Worm (Caenorhabditis elegans) whole organism, L1 larva: ENCODE data around the gene T22D1.18.

ENCODE experiments used
- C04F5.9 ChIP-seq: sonication (generic microtip); optimal IDR thresholded peaks from 2 replicates; lab custom pipeline; 2016; ENCODE audit warnings: missing genetic modification characterization, missing compliant biosample characterization
- C16A3.4 ChIP-seq: fragments of 150-350 bp; optimal IDR thresholded peaks from 2 replicates; lab custom pipeline; 2014; ENCODE audit warnings: missing biosample characterization, missing genetic modification characterization
- C34B4.2 ChIP-seq: sonication (generic microtip); optimal IDR thresholded peaks from 2 replicates; lab custom pipeline; 2017; ENCODE audit warnings: mild to moderate bottlenecking, missing genetic modification characterization, missing compliant biosample characterization
- F16B12.6 ChIP-seq: fragments of 150-350 bp; optimal IDR thresholded peaks from 2 replicates; lab custom pipeline; 2014; ENCODE audit warnings: missing biosample characterization, missing genetic modification characterization
- alr-1 ChIP-seq: fragments of 200-800 bp; sonication (Bioruptor generic); optimal IDR thresholded peaks from 2 replicates; lab custom pipeline; 2018; ENCODE audit warnings: borderline replicate concordance, mild to moderate bottlenecking, missing genetic modification characterization, missing compliant biosample characterization
- aly-2 ChIP-seq: fragments of 150-350 bp; optimal IDR thresholded peaks from 2 replicates; lab custom pipeline; 2014; ENCODE audit warnings: missing biosample characterization, missing genetic modification characterization
- ama-1 ChIP-seq: fragments of 150-350 bp; optimal IDR thresholded peaks from 2 replicates; lab custom pipeline; 2014
- ceh-63 ChIP-seq: fragments of 200-800 bp; sonication (Bioruptor generic); optimal IDR thresholded peaks from 2 replicates; lab custom pipeline; 2018; ENCODE audit warnings: mild to moderate bottlenecking, missing genetic modification characterization, missing compliant biosample characterization
- ceh-8 ChIP-seq: fragments of 200-800 bp; sonication (Bioruptor generic); optimal IDR thresholded peaks from 2 replicates; lab custom pipeline; 2018; ENCODE audit warnings: mild to moderate bottlenecking, missing genetic modification characterization, moderate library complexity, missing compliant biosample characterization
- ces-1 ChIP-seq: fragments of 150-350 bp; optimal IDR thresholded peaks from 2 replicates; lab custom pipeline; 2014; ENCODE audit warnings: missing biosample characterization, missing genetic modification reagents, missing genetic modification characterization
- dpl-1 ChIP-seq, 3 experiments: fragments of 150-350 bp in 2 of 3; sonication (generic microtip) in 1 of 3; optimal IDR thresholded peaks; 2 replicates each; lab custom pipeline; 2014 to 2017; ENCODE audit warnings: missing biosample characterization in 3 of 3, missing genetic modification characterization in 3 of 3, missing genetic modification reagents in 3 of 3
- dsc-1 ChIP-seq: sonication (generic microtip); optimal IDR thresholded peaks from 2 replicates; lab custom pipeline; 2016; ENCODE audit warnings: mild to moderate bottlenecking, missing genetic modification characterization, missing compliant biosample characterization
- efl-1 ChIP-seq, 4 experiments: fragments of 150-350 bp; optimal IDR thresholded peaks in 3 of 4; peaks in 1 of 4; 1 replicate in 1 of 4; 2 replicates in 3 of 4; lab custom pipeline; 2014; ENCODE audit warnings: missing biosample characterization in 2 of 4, missing genetic modification characterization in 2 of 4, missing genetic modification reagents in 2 of 4
- egl-13 ChIP-seq: sonication (generic microtip); optimal IDR thresholded peaks from 2 replicates; lab custom pipeline; 2016; ENCODE audit warnings: missing genotype, missing genetic modification reagents, missing genetic modification characterization, missing compliant biosample characterization
- elt-2 ChIP-seq: sonication (generic microtip); optimal IDR thresholded peaks from 2 replicates; lab custom pipeline; 2016; ENCODE audit warnings: missing genetic modification characterization, mild to moderate bottlenecking, inconsistent platforms, missing compliant biosample characterization, missing genetic modification reagents
- ets-5 ChIP-seq: fragments of 200-800 bp; sonication (Bioruptor generic); IDR thresholded peaks from 2 replicates; pipeline ENCODE4 v1.3.6; 2022; ENCODE audit warnings: missing genetic modification characterization, missing compliant biosample characterization
- fkh-8 ChIP-seq: sonication (generic microtip); optimal IDR thresholded peaks from 2 replicates; lab custom pipeline; 2016; ENCODE audit warnings: mild to moderate bottlenecking, missing genetic modification characterization, missing compliant biosample characterization
- grh-1 ChIP-seq: fragments of 200-800 bp; sonication (Bioruptor generic); IDR thresholded peaks from 2 replicates; pipeline ENCODE4 v1.3.6; 2022; ENCODE audit warnings: missing genetic modification reagents, missing genetic modification characterization, missing compliant biosample characterization
- hlh-17 ChIP-seq: fragments of 200-800 bp; sonication (Bioruptor generic); optimal IDR thresholded peaks from 2 replicates; lab custom pipeline; 2018; ENCODE audit warnings: missing genetic modification characterization, mild to moderate bottlenecking, missing compliant biosample characterization, moderate library complexity, borderline replicate concordance
- hlh-4 ChIP-seq: sonication (generic microtip); optimal IDR thresholded peaks from 2 replicates; lab custom pipeline; 2016; ENCODE audit warnings: mild to moderate bottlenecking, missing genetic modification characterization, missing compliant biosample characterization
- hpl-2 ChIP-seq: fragments of 150-350 bp; optimal IDR thresholded peaks from 2 replicates; lab custom pipeline; 2014; ENCODE audit warnings: missing biosample characterization, missing genetic modification reagents, missing genetic modification characterization
- lin-13 ChIP-seq: fragments of 150-350 bp; optimal IDR thresholded peaks from 2 replicates; lab custom pipeline; 2014; ENCODE audit warnings: missing biosample characterization, missing genetic modification reagents, missing genetic modification characterization
- lin-14 ChIP-seq: fragments of 200-800 bp; sonication (Bioruptor generic); optimal IDR thresholded peaks from 2 replicates; lab custom pipeline; 2018; ENCODE audit warnings: mild to moderate bottlenecking, missing genetic modification characterization, moderate library complexity, missing compliant biosample characterization
- lin-35 ChIP-seq, 2 experiments: fragments of 150-350 bp; optimal IDR thresholded peaks; 2 replicates each; lab custom pipeline; 2014; ENCODE audit warnings: missing biosample characterization in 2 of 2, missing genetic modification characterization in 2 of 2, missing genetic modification reagents in 2 of 2
- lin-39 ChIP-seq: fragments of 150-350 bp; optimal IDR thresholded peaks from 2 replicates; lab custom pipeline; 2014; ENCODE audit warnings: missing biosample characterization, missing genetic modification reagents, missing genetic modification characterization
- lsy-2 ChIP-seq, 2 experiments: fragments of 150-350 bp; optimal IDR thresholded peaks; 2 replicates each; lab custom pipeline; 2014; ENCODE audit warnings: missing biosample characterization in 2 of 2, missing genetic modification characterization in 2 of 2
- mep-1 ChIP-seq: fragments of 150-350 bp; optimal IDR thresholded peaks from 2 replicates; lab custom pipeline; 2014; ENCODE audit warnings: missing biosample characterization, missing genetic modification characterization
- nhr-11 ChIP-seq: fragments of 150-350 bp; optimal IDR thresholded peaks from 2 replicates; lab custom pipeline; 2014; ENCODE audit warnings: missing biosample characterization, missing genetic modification characterization
- nhr-12 ChIP-seq: sonication (generic microtip); optimal IDR thresholded peaks from 2 replicates; lab custom pipeline; 2017; ENCODE audit warnings: missing biosample characterization, missing genetic modification characterization
- nhr-237 ChIP-seq: fragments of 150-350 bp; optimal IDR thresholded peaks from 2 replicates; lab custom pipeline; 2014; ENCODE audit warnings: missing biosample characterization, missing genetic modification characterization
- nhr-47 ChIP-seq: sonication (generic microtip); optimal IDR thresholded peaks from 2 replicates; lab custom pipeline; 2016; ENCODE audit warnings: mild to moderate bottlenecking, missing genetic modification characterization, moderate library complexity, missing compliant biosample characterization
- nhr-71 ChIP-seq: sonication (generic microtip); optimal IDR thresholded peaks from 2 replicates; lab custom pipeline; 2016; ENCODE audit warnings: mild to moderate bottlenecking, missing genetic modification characterization, moderate library complexity, missing compliant biosample characterization
- nhr-84 ChIP-seq: sonication (generic microtip); optimal IDR thresholded peaks from 2 replicates; lab custom pipeline; 2017; ENCODE audit warnings: missing biosample characterization, missing genetic modification characterization
- nhr-85 ChIP-seq: sonication (generic microtip); peaks from one replicate; lab custom pipeline; 2016; ENCODE audit warnings: missing genetic modification characterization, inconsistent platforms, missing compliant biosample characterization
- nhr-90 ChIP-seq: sonication (generic microtip); optimal IDR thresholded peaks from 2 replicates; lab custom pipeline; 2016; ENCODE audit warnings: mild to moderate bottlenecking, missing genetic modification characterization, missing compliant biosample characterization; ENCODE audit not compliant: poor library complexity
- pqm-1 ChIP-seq: sonication (generic microtip); optimal IDR thresholded peaks from 3 replicates; lab custom pipeline; 2017; ENCODE audit warnings: missing biosample characterization, missing genetic modification characterization
- skn-1 ChIP-seq: fragments of 150-350 bp; optimal IDR thresholded peaks from 2 replicates; lab custom pipeline; 2014; ENCODE audit warnings: missing biosample characterization, missing genetic modification characterization
- snpc-4 ChIP-seq: fragments of 150-350 bp; optimal IDR thresholded peaks from 2 replicates; lab custom pipeline; 2014; ENCODE audit warnings: missing biosample characterization, missing genetic modification characterization
- snu-23 ChIP-seq: sonication (generic microtip); optimal IDR thresholded peaks from 2 replicates; lab custom pipeline; 2016; ENCODE audit warnings: missing genetic modification characterization, missing compliant biosample characterization
- sox-4 ChIP-seq: sonication (generic microtip); optimal IDR thresholded peaks from 2 replicates; lab custom pipeline; 2016; ENCODE audit warnings: missing genetic modification characterization, missing compliant biosample characterization
- sup-37 ChIP-seq: fragments of 200-800 bp; sonication (Bioruptor generic); optimal IDR thresholded peaks from 2 replicates; lab custom pipeline; 2018; ENCODE audit warnings: mild to moderate bottlenecking, missing genetic modification characterization, missing compliant biosample characterization
- swsn-7 ChIP-seq: sonication (generic microtip); optimal IDR thresholded peaks from 2 replicates; lab custom pipeline; 2016; ENCODE audit warnings: missing genetic modification characterization, missing compliant biosample characterization
- tbx-2 ChIP-seq: sonication (generic microtip); optimal IDR thresholded peaks from 2 replicates; lab custom pipeline; 2016; ENCODE audit warnings: missing genetic modification characterization, missing compliant biosample characterization
- tlp-1 ChIP-seq: fragments of 150-350 bp; optimal IDR thresholded peaks from 2 replicates; lab custom pipeline; 2014; ENCODE audit warnings: missing biosample characterization, missing genetic modification characterization
- unc-130 ChIP-seq: fragments of 150-350 bp; optimal IDR thresholded peaks from 2 replicates; lab custom pipeline; 2017; ENCODE audit warnings: missing biosample characterization, missing genetic modification characterization, inconsistent platforms
- unc-86 ChIP-seq: sonication (generic microtip); optimal IDR thresholded peaks from 2 replicates; lab custom pipeline; 2016; ENCODE audit warnings: missing genetic modification characterization, missing compliant biosample characterization
- unc-98 ChIP-seq: fragments of 200-800 bp; sonication (Bioruptor generic); IDR thresholded peaks from 2 replicates; pipeline ENCODE4 v1.3.6; 2022; ENCODE audit warnings: missing genetic modification characterization, missing compliant biosample characterization
- vab-15 ChIP-seq: sonication (generic microtip); optimal IDR thresholded peaks from 2 replicates; lab custom pipeline; 2017; ENCODE audit warnings: missing genotype, mild to moderate bottlenecking, missing genetic modification characterization, missing compliant biosample characterization
- xbp-1 ChIP-seq: sonication (generic microtip); optimal IDR thresholded peaks from 2 replicates; lab custom pipeline; 2016; ENCODE audit warnings: missing genetic modification characterization, missing compliant biosample characterization
- zag-1 ChIP-seq: fragments of 150-350 bp; optimal IDR thresholded peaks from 2 replicates; lab custom pipeline; 2014; ENCODE audit warnings: missing biosample characterization, missing genetic modification characterization
- zip-4 ChIP-seq: fragments of 200-800 bp; sonication (Bioruptor generic); optimal IDR thresholded peaks from 2 replicates; lab custom pipeline; 2018; ENCODE audit warnings: mild to moderate bottlenecking, missing genetic modification characterization, moderate library complexity, missing compliant biosample characterization
- ztf-11 ChIP-seq, 2 experiments: sonication (generic microtip); optimal IDR thresholded peaks; 2 replicates each; lab custom pipeline; 2016 to 2017; ENCODE audit warnings: missing genetic modification characterization in 2 of 2, missing biosample characterization in 1 of 2, missing compliant biosample characterization in 1 of 2
- ztf-4 ChIP-seq: fragments of 150-350 bp; optimal IDR thresholded peaks from 2 replicates; lab custom pipeline; 2014; ENCODE audit warnings: missing biosample characterization, missing genetic modification characterization

The T22D1.18 gene

DNA sequence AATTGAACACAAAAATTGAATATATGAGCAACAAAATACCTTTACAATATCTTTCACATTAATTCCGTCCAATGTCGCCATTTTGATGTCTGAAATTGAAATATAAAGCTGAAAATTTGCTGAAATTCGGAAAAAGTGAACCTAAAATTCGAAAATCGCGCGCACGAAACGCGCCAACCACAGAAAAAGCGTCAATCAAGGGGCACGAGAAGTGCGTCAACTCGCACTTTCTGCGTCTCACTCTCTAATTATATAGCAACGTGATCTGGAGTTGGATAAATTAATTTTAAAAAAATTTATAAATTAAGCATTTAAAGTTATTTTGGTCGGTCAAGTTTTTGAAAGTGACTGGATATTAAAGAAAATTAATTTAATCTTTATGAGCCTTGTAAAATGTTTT lies 645 bp downstream of the T22D1.18 start, which contains the start of gene ruvb-2 (continued):
- TF ChIP-seq lin-14 (GFP tag; lab: Kevin White, UChicago) (peak; percentile 93), nhr-85 (tag; lab: Kevin White, UChicago) (peak; percentile 92), dsc-1 (tag; lab: Kevin White, UChicago) (peak; percentile 92), unc-98 (no peak), hpl-2 (GFP tag; lab: Kevin White, UChicago) (peak; percentile 42), efl-1 (optimal IDR thresholded peaks at IDR 0.05; lab: Kevin White, UChicago) (peak; percentile 88 to 91), efl-1 (GFP tag; optimal IDR thresholded peaks at IDR 0.05 in 1 of 2; lab: Kevin White, UChicago) (peak; percentile 92 to 99), ztf-11 (tag; optimal IDR thresholded peaks at IDR 0.05; lab: Kevin White, UChicago) (peak in 1 of 2 experiments; percentile 62), egl-13 (peak; percentile 80), nhr-71 (tag; lab: Kevin White, UChicago) (peak; percentile 94), sup-37 (GFP tag; lab: Kevin White, UChicago) (peak; percentile 1), ces-1 (GFP tag; lab: Kevin White, UChicago) (no peak), unc-130 (tag; lab: Kevin White, UChicago) (peak; percentile 92), alr-1 (no peak), snpc-4 (tag; lab: Kevin White, UChicago) (peak; percentile 92), F16B12.6 (tag; lab: Kevin White, UChicago) (peak; percentile 69), ztf-4 (peak; percentile 71), unc-86 (tag; lab: Kevin White, UChicago) (peak; percentile 84), lin-39 (tag; lab: Kevin White, UChicago) (peak; percentile 93), fkh-8 (tag; lab: Kevin White, UChicago) (peak; percentile 88), ceh-8 (GFP tag; lab: Kevin White, UChicago) (peak; percentile 81), sox-4 (tag; lab: Kevin White, UChicago) (peak; percentile 69), xbp-1 (tag; lab: Kevin White, UChicago) (peak; percentile 89), zip-4 (GFP tag; lab: Kevin White, UChicago) (peak; percentile 64), nhr-11 (peak; percentile 68), C04F5.9 (tag; lab: Kevin White, UChicago) (peak; percentile 55), hlh-17 (GFP tag; lab: Kevin White, UChicago) (no peak), lsy-2 (tag; optimal IDR thresholded peaks at IDR 0.05; lab: Kevin White, UChicago) (peak; percentile 92 to 94), hlh-4 (tag; lab: Kevin White, UChicago) (no peak), vab-15 (no peak), lin-35 (GFP tag; optimal IDR thresholded peaks at IDR 0.05; lab: Kevin White, UChicago) (peak; percentile 91 to 95), ets-5 (GFP tag; lab: Robert Waterston, UW) (no peak), nhr-47 (tag; lab: Kevin White, UChicago) (peak; percentile 93), lin-13 (GFP tag; lab: Kevin White, UChicago) (peak; percentile 87), dpl-1 (GFP tag; optimal IDR thresholded peaks at IDR 0.05; lab: Kevin White, UChicago) (peak; percentile 89 to 92 (median 91)), nhr-90 (tag; lab: Kevin White, UChicago) (peak; percentile 89), snu-23 (GFP tag; lab: Kevin White, UChicago) (peak; percentile 93), skn-1 (tag; lab: Kevin White, UChicago) (peak; percentile 93), grh-1 (GFP tag; lab: Robert Waterston, UW) (peak; percentile 82), tlp-1 (no peak), C34B4.2 (tag; lab: Kevin White, UChicago) (no peak), C16A3.4 (tag; lab: Kevin White, UChicago) (peak; percentile 92), swsn-7 (tag; lab: Kevin White, UChicago) (peak; percentile 90), elt-2 (tag; lab: Kevin White, UChicago) (peak; percentile 44), zag-1 (peak; percentile 23), nhr-84 (no peak), aly-2 (tag; lab: Kevin White, UChicago) (peak; percentile 59), pqm-1 (tag; lab: Kevin White, UChicago) (no peak), ama-1 (peak; percentile 14), tbx-2 (peak; percentile 88), mep-1 (tag; lab: Kevin White, UChicago) (peak; percentile 98), nhr-12 (tag; lab: Kevin White, UChicago) (no peak), nhr-237 (tag; lab: Kevin White, UChicago) (peak; percentile 48), ceh-63 (GFP tag; lab: Kevin White, UChicago) (no peak)
